Worm (Caenorhabditis elegans): ENCODE data around the gene sars-2.
A peak's percentile ranks its signal among the peaks of the same experiment; 100 is the strongest.

The sars-2 gene

DNA sequence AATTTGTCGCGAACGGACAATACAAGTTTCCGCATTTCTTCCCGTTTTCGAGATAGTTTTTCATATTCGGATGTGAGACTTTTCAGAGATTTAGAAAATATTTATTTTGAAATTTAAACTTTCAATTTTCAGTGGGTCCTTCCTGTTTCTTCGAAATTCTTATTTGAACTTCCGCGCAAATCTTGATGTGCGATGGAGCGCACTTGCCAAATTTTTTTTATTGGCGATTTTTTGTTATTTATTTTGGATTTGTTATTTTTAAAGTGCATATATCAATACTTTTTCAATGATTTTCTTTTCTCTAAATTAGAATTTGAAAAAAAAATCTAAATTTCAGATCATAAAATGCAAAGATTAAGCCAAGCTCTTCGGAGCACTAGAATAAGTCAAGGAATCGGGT is at the start of gene sars-2:
Gene sars-2 (plus strand): TSS at position 341 of the 400 bp plus-strand sequence.
- TF ChIP-seq sem-2 (GFP tag; optimal IDR thresholded peaks at IDR 0.05) (no peak), ces-1 (GFP tag; optimal IDR thresholded peaks at IDR 0.05) (peak; percentile 31), hlh-1 (tag; optimal IDR thresholded peaks at IDR 0.05) (no peak), lsy-2 (tag; optimal IDR thresholded peaks at IDR 0.05) (peak; percentile 41), tbx-8 (GFP tag; optimal IDR thresholded peaks at IDR 0.05) (no peak)

DNA sequence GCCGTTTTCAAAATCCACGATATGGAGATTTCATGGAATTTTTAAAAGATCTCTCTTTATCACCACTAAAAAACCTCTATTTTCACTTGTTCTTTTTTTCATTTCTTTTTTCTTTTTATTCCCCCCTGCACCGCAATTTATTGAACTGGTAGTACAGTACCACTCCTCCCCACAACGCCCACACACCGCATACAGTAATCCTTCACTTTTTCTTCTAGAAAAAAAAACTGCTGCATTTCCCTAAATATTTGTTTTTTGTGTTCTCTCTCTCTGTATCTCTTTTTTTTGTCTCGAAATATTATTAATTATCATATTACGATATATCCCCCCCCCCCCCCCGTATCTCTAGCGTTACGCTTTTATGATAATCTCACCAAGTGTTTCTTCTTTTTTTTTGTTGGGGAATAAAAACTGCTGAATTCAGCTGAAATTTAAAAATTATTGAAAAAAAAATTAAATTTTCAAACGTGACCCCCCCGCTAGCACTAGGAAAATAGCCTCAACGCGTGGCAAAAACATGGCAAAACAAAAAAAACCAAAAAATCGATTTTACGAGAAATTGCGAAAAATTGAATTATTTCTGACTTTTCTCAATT is 40.5 kb upstream of the sars-2 start, which contains the start of gene Y24D9B.1:
Gene Y24D9B.1 (plus strand): TSS at position 546 of the 596 bp plus-strand sequence.
- TF ChIP-seq ces-1 (GFP tag; optimal IDR thresholded peaks at IDR 0.05) (no peak), ceh-83 (GFP tag; optimal IDR thresholded peaks at IDR 0.05) (no peak), lin-32 (GFP tag; optimal IDR thresholded peaks at IDR 0.05) (no peak), bed-3 (GFP tag; optimal IDR thresholded peaks at IDR 0.05) (no peak), M03D4.4 (tag; optimal IDR thresholded peaks at IDR 0.05) (no peak), sptf-1 (tag; optimal IDR thresholded peaks at IDR 0.05) (no peak), drap-1 (GFP tag; optimal IDR thresholded peaks at IDR 0.05) (no peak), ztf-11 (tag; optimal IDR thresholded peaks at IDR 0.05) (no peak), lin-13 (tag; optimal IDR thresholded peaks at IDR 0.05) (no peak), elt-1 (tag; optimal IDR thresholded peaks at IDR 0.05; ENCODE audit: borderline replicate concordance, insufficient read depth) (no peak), lsy-2 (tag; optimal IDR thresholded peaks at IDR 0.05) (no peak), nhr-12 (tag; optimal IDR thresholded peaks at IDR 0.05) (no peak), unc-120 (tag; optimal IDR thresholded peaks at IDR 0.05; ENCODE audit: poor library complexity, severe bottlenecking) (no peak), elt-3 (tag; optimal IDR thresholded peaks at IDR 0.05) (no peak), ceh-43 (GFP tag; optimal IDR thresholded peaks at IDR 0.05) (no peak), ham-2 (GFP tag; optimal IDR thresholded peaks at IDR 0.05) (no peak), nhr-28 (tag; optimal IDR thresholded peaks at IDR 0.05) (no peak), nhr-2 (tag; optimal IDR thresholded peaks at IDR 0.05) (no peak)

- TF ChIP-seq cnd-1 (tag; optimal IDR thresholded peaks at IDR 0.05) (no peak), nhr-28 (tag; optimal IDR thresholded peaks at IDR 0.05) (no peak), nhr-237 (tag; optimal IDR thresholded peaks at IDR 0.05) (no peak), unc-39 (tag; optimal IDR thresholded peaks at IDR 0.05) (no peak), lin-13 (tag; optimal IDR thresholded peaks at IDR 0.05) (no peak)
Measured at ce11 chrIV:4317638-4318037, 39.8 kb upstream of the sars-2 start.

DNA sequence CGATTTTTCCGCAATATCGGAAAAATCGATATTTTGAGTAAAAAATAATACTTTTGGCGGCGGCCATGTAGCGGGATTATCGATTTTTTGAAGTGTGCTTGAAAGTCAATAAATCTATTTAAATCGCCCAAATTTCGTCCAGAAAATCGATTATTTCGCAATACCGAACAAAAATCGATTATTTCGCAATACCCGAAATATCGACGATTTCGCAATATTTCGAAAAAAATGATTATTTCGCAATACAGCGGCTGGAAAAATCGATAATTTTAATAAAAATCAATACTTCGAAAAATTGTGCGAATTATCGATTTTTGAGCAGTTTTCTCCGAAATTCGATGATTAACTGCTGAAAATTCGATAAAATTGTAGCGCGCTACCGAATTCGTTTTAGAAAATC is 39.4 kb upstream of the sars-2 start:
- TF ChIP-seq ztf-11 (tag; optimal IDR thresholded peaks at IDR 0.05) (no peak), lsy-2 (tag; optimal IDR thresholded peaks at IDR 0.05) (no peak), nhr-76 (tag; optimal IDR thresholded peaks at IDR 0.05) (no peak), elt-1 (tag; optimal IDR thresholded peaks at IDR 0.05; ENCODE audit: borderline replicate concordance, insufficient read depth) (no peak), unc-62 (GFP tag; optimal IDR thresholded peaks at IDR 0.05) (no peak), elt-3 (tag; optimal IDR thresholded peaks at IDR 0.05) (no peak), lin-13 (tag; optimal IDR thresholded peaks at IDR 0.05) (no peak), ceh-39 (tag; optimal IDR thresholded peaks at IDR 0.05) (no peak), unc-39 (tag; optimal IDR thresholded peaks at IDR 0.05) (no peak), cnd-1 (tag; optimal IDR thresholded peaks at IDR 0.05) (no peak), hlh-1 (tag; optimal IDR thresholded peaks at IDR 0.05) (no peak), flh-1 (GFP tag; optimal IDR thresholded peaks at IDR 0.05) (no peak)

- no peak for TF ChIP-seq snpc-4 (tag; optimal IDR thresholded peaks at IDR 0.05)
- TF ChIP-seq unc-39 (tag; optimal IDR thresholded peaks at IDR 0.05): no peak
- no peak for TF ChIP-seq sptf-1 (tag; optimal IDR thresholded peaks at IDR 0.05)
- no peak for TF ChIP-seq nhr-28 (tag; optimal IDR thresholded peaks at IDR 0.05)
- TF ChIP-seq unc-62 (GFP tag; optimal IDR thresholded peaks at IDR 0.05): no peak
- no peak for TF ChIP-seq ces-1 (GFP tag; optimal IDR thresholded peaks at IDR 0.05)
- no peak for TF ChIP-seq zip-8 (tag; optimal IDR thresholded peaks at IDR 0.05)
- TF ChIP-seq unc-120 (tag; optimal IDR thresholded peaks at IDR 0.05; ENCODE audit: poor library complexity, severe bottlenecking): no peak
- no peak for TF ChIP-seq sem-2 (GFP tag; optimal IDR thresholded peaks at IDR 0.05)
- no peak for TF ChIP-seq nhr-2 (tag; optimal IDR thresholded peaks at IDR 0.05)
- no peak for TF ChIP-seq mab-5 (tag; optimal IDR thresholded peaks at IDR 0.05)
- TF ChIP-seq lsy-2 (tag; optimal IDR thresholded peaks at IDR 0.05): no peak
- no peak for TF ChIP-seq lin-13 (tag; optimal IDR thresholded peaks at IDR 0.05)
- TF ChIP-seq ztf-11 (tag; optimal IDR thresholded peaks at IDR 0.05): no peak
- no peak for TF ChIP-seq elt-1 (tag; optimal IDR thresholded peaks at IDR 0.05; ENCODE audit: borderline replicate concordance, insufficient read depth)
- TF ChIP-seq nhr-237 (tag; optimal IDR thresholded peaks at IDR 0.05): no peak
- TF ChIP-seq nhr-76 (tag; optimal IDR thresholded peaks at IDR 0.05): no peak
Measured at ce11 chrIV:4319473-4319872, 38.0 kb upstream of the sars-2 start.
